Worm (Caenorhabditis elegans) whole organism, L2 larva: ENCODE data around the gene subs-4.

Experiments
- C34F6.9 ChIP-seq: fragments of 150-350 bp; optimal IDR thresholded peaks from 2 replicates; lab custom pipeline; 2014; ENCODE audit warnings: missing biosample characterization, missing genetic modification characterization
- F13H6.1 ChIP-seq: sonication (generic microtip); optimal IDR thresholded peaks from 2 replicates; lab custom pipeline; 2016; ENCODE audit warnings: missing genetic modification characterization, missing compliant biosample characterization
- R02D3.7 ChIP-seq: fragments of 150-350 bp; optimal IDR thresholded peaks from 2 replicates; lab custom pipeline; 2014; ENCODE audit warnings: missing biosample characterization, missing genetic modification characterization
- Y55F3AM.14 ChIP-seq: fragments of 200-800 bp; sonication (Bioruptor generic); optimal IDR thresholded peaks from 2 replicates; lab custom pipeline; 2018; ENCODE audit warnings: mild to moderate bottlenecking, missing genetic modification characterization, missing compliant biosample characterization
- ZK546.5 ChIP-seq: sonication (generic microtip); optimal IDR thresholded peaks from 2 replicates; lab custom pipeline; 2017; ENCODE audit warnings: missing biosample characterization, missing genetic modification characterization
- alr-1 ChIP-seq: fragments of 150-350 bp; optimal IDR thresholded peaks from 2 replicates; lab custom pipeline; 2014; ENCODE audit warnings: missing biosample characterization, missing genetic modification characterization
- aly-2 ChIP-seq: fragments of 150-350 bp; optimal IDR thresholded peaks from 2 replicates; lab custom pipeline; 2014; ENCODE audit warnings: missing biosample characterization, missing genetic modification characterization
- ama-1 ChIP-seq: fragments of 150-350 bp; optimal IDR thresholded peaks from 2 replicates; lab custom pipeline; 2018; ENCODE audit warnings: inconsistent platforms
- blmp-1 ChIP-seq: sonication (generic microtip); optimal IDR thresholded peaks from 2 replicates; lab custom pipeline; 2017; ENCODE audit warnings: missing genetic modification characterization, mild to moderate bottlenecking, missing compliant biosample characterization, antibody characterized with exemption, moderate library complexity; ENCODE audit not compliant: insufficient read depth
- ceh-82 ChIP-seq: fragments of 150-350 bp; optimal IDR thresholded peaks from 2 replicates; lab custom pipeline; 2014; ENCODE audit warnings: missing biosample characterization, missing genetic modification characterization
- dmd-4 ChIP-seq: sonication (generic microtip); optimal IDR thresholded peaks from 2 replicates; lab custom pipeline; 2017; ENCODE audit warnings: missing biosample characterization, missing genetic modification characterization
- egl-27 ChIP-seq: sonication (generic microtip); optimal IDR thresholded peaks from 3 replicates; lab custom pipeline; 2017; ENCODE audit warnings: missing biosample characterization, missing genetic modification reagents, missing genetic modification characterization
- elt-1 ChIP-seq: fragments of 150-350 bp; optimal IDR thresholded peaks from 2 replicates; lab custom pipeline; 2014; ENCODE audit warnings: missing biosample characterization, missing genetic modification characterization
- elt-3 ChIP-seq: sonication (generic microtip); optimal IDR thresholded peaks from 2 replicates; lab custom pipeline; 2017; ENCODE audit warnings: missing biosample characterization, missing genetic modification characterization
- fos-1 ChIP-seq: fragments of 150-350 bp; optimal IDR thresholded peaks from 2 replicates; lab custom pipeline; 2014; ENCODE audit warnings: missing biosample characterization, missing genetic modification characterization
- gmeb-1 ChIP-seq: fragments of 150-350 bp; optimal IDR thresholded peaks from 2 replicates; lab custom pipeline; 2014; ENCODE audit warnings: missing biosample characterization, missing genetic modification characterization
- lin-11 ChIP-seq: fragments of 150-350 bp; sonication (generic microtip); optimal IDR thresholded peaks from 2 replicates; lab custom pipeline; 2014; ENCODE audit warnings: missing biosample characterization, missing genetic modification characterization, inconsistent platforms, mixed read lengths
- lin-39 ChIP-seq: fragments of 150-350 bp; optimal IDR thresholded peaks from 2 replicates; lab custom pipeline; 2014; ENCODE audit warnings: missing biosample characterization, missing genetic modification reagents, missing genetic modification characterization
- lsy-2 ChIP-seq, 2 experiments: fragments of 150-350 bp in 1 of 2; sonication (generic microtip) in 1 of 2; optimal IDR thresholded peaks; 2 replicates each; lab custom pipeline; 2014 to 2017; ENCODE audit warnings: missing biosample characterization in 2 of 2, missing genetic modification characterization in 2 of 2
- mab-5 ChIP-seq: fragments of 150-350 bp; optimal IDR thresholded peaks from 2 replicates; lab custom pipeline; 2014; ENCODE audit warnings: missing biosample characterization, missing genetic modification characterization
- mbf-1 ChIP-seq: sonication (generic microtip); optimal IDR thresholded peaks from 2 replicates; lab custom pipeline; 2017; ENCODE audit warnings: missing biosample characterization, missing genetic modification characterization
- mdl-1 ChIP-seq, 2 experiments: fragments of 150-350 bp in 1 of 2; sonication (generic microtip) in 1 of 2; optimal IDR thresholded peaks; 2 replicates each; lab custom pipeline; 2017; ENCODE audit warnings: missing biosample characterization in 2 of 2, missing genetic modification characterization in 2 of 2
- nhr-10 ChIP-seq: sonication (generic microtip); optimal IDR thresholded peaks from 2 replicates; lab custom pipeline; 2017; ENCODE audit warnings: missing biosample characterization, missing genetic modification characterization
- nhr-11 ChIP-seq: fragments of 150-350 bp; optimal IDR thresholded peaks from 2 replicates; lab custom pipeline; 2014; ENCODE audit warnings: missing biosample characterization, missing genetic modification characterization
- nhr-12 ChIP-seq: fragments of 150-350 bp; optimal IDR thresholded peaks from 2 replicates; lab custom pipeline; 2014; ENCODE audit warnings: missing biosample characterization, missing genetic modification characterization
- nhr-129 ChIP-seq: fragments of 150-350 bp; optimal IDR thresholded peaks from 2 replicates; lab custom pipeline; 2014; ENCODE audit warnings: missing biosample characterization, missing genetic modification characterization
- nhr-21 ChIP-seq: fragments of 150-350 bp; optimal IDR thresholded peaks from 2 replicates; lab custom pipeline; 2014; ENCODE audit warnings: missing biosample characterization, missing genetic modification characterization
- nhr-23 ChIP-seq: fragments of 150-350 bp; optimal IDR thresholded peaks from 2 replicates; lab custom pipeline; 2014; ENCODE audit warnings: missing biosample characterization, missing genetic modification reagents, missing genetic modification characterization
- nhr-237 ChIP-seq: fragments of 150-350 bp; optimal IDR thresholded peaks from 2 replicates; lab custom pipeline; 2014; ENCODE audit warnings: missing biosample characterization, missing genetic modification characterization
- nhr-25 ChIP-seq: fragments of 150-350 bp; sonication (generic microtip); optimal IDR thresholded peaks from 3 replicates; lab custom pipeline; 2014; ENCODE audit warnings: missing biosample characterization, missing genetic modification characterization
- nhr-6 ChIP-seq: fragments of 150-350 bp; optimal IDR thresholded peaks from 2 replicates; lab custom pipeline; 2014; ENCODE audit warnings: missing biosample characterization, missing genetic modification characterization
- nhr-77 ChIP-seq: fragments of 150-350 bp; optimal IDR thresholded peaks from 2 replicates; lab custom pipeline; 2014; ENCODE audit warnings: missing biosample characterization, missing genetic modification characterization
- peb-1 ChIP-seq: fragments of 150-350 bp; optimal IDR thresholded peaks from 2 replicates; lab custom pipeline; 2014; ENCODE audit warnings: missing biosample characterization, missing genetic modification characterization
- sem-4 ChIP-seq: fragments of 150-350 bp; optimal IDR thresholded peaks from 2 replicates; lab custom pipeline; 2014; ENCODE audit warnings: missing biosample characterization, missing genetic modification reagents, missing genetic modification characterization
- skn-1 ChIP-seq: sonication (generic microtip); optimal IDR thresholded peaks from 2 replicates; lab custom pipeline; 2017; ENCODE audit warnings: missing biosample characterization, missing genetic modification characterization
- sma-3 ChIP-seq: sonication (generic microtip); optimal IDR thresholded peaks from 2 replicates; lab custom pipeline; 2016; ENCODE audit warnings: missing genetic modification reagents, missing genetic modification characterization, missing compliant biosample characterization
- sma-9 ChIP-seq, 2 experiments: fragments of 150-350 bp in 1 of 2; sonication (generic microtip) in 1 of 2; optimal IDR thresholded peaks; 2 replicates each; lab custom pipeline; 2014 to 2016; ENCODE audit warnings: missing genetic modification characterization in 2 of 2, mild to moderate bottlenecking in 1 of 2, missing biosample characterization in 1 of 2, missing compliant biosample characterization in 1 of 2, missing genetic modification reagents in 1 of 2, moderate library complexity in 1 of 2
- snpc-4 ChIP-seq: fragments of 150-350 bp; optimal IDR thresholded peaks from 2 replicates; lab custom pipeline; 2014; ENCODE audit warnings: missing biosample characterization, missing genetic modification characterization
- unc-39 ChIP-seq: fragments of 150-350 bp; optimal IDR thresholded peaks from 2 replicates; lab custom pipeline; 2014; ENCODE audit warnings: missing biosample characterization, missing genetic modification characterization
- unc-55 ChIP-seq: fragments of 150-350 bp; sonication (generic microtip); optimal IDR thresholded peaks from 3 replicates; lab custom pipeline; 2014; ENCODE audit warnings: missing biosample characterization, missing genetic modification reagents, missing genetic modification characterization
- unc-62 ChIP-seq: fragments of 150-350 bp; optimal IDR thresholded peaks from 2 replicates; lab custom pipeline; 2014; ENCODE audit warnings: missing biosample characterization, missing genetic modification reagents, missing genetic modification characterization
- zag-1 ChIP-seq: fragments of 150-350 bp; optimal IDR thresholded peaks from 2 replicates; lab custom pipeline; 2014; ENCODE audit warnings: missing biosample characterization, missing genetic modification characterization
- ztf-1 ChIP-seq: fragments of 200-800 bp; sonication (Bioruptor generic); conservative IDR thresholded peaks from 2 replicates; pipeline ENCODE4 v1.3.6; 2022; ENCODE audit warnings: missing genetic modification characterization, missing compliant biosample characterization
- ztf-11 ChIP-seq: sonication (generic microtip); optimal IDR thresholded peaks from 2 replicates; lab custom pipeline; 2017; ENCODE audit warnings: missing biosample characterization, missing genetic modification characterization
- ztf-4 ChIP-seq: fragments of 150-350 bp; optimal IDR thresholded peaks from 2 replicates; lab custom pipeline; 2014; ENCODE audit warnings: missing biosample characterization, missing genetic modification characterization

subs-4 gene

DNA sequence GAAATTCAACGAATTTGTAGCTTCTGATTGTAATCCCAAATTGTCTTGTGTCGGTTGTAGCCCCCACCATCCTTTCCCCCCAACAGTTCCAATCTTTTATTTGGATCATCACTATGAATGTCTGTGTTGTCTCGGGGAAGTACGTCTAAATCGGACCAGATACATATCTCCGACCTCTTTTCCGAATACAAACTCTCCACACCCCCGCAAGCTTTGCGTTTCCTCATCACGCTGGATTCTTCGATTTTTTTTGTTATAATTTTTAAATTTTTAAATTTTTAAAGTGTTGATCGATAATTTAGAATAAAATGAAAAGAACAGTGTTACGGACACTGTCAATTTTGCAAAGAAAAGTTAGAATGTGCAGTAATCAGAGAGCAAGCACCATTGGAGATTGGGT, at the start of gene subs-4:
Gene subs-4, plus strand, starts transcription at position 301 of the 400 bp plus-strand sequence.
- TF ChIP-seq C34F6.9 = no peak
- no peak for TF ChIP-seq gmeb-1 (tag; lab: Kevin White, UChicago)
- TF ChIP-seq nhr-21 = no peak
- no peak for TF ChIP-seq nhr-23 (tag; lab: Kevin White, UChicago)
- TF ChIP-seq R02D3.7 = no peak
- TF ChIP-seq sma-3 = no peak
- TF ChIP-seq ztf-1 (GFP tag; lab: Robert Waterston, UW) = no peak
- no peak for TF ChIP-seq nhr-6 (tag; lab: Kevin White, UChicago)

DNA sequence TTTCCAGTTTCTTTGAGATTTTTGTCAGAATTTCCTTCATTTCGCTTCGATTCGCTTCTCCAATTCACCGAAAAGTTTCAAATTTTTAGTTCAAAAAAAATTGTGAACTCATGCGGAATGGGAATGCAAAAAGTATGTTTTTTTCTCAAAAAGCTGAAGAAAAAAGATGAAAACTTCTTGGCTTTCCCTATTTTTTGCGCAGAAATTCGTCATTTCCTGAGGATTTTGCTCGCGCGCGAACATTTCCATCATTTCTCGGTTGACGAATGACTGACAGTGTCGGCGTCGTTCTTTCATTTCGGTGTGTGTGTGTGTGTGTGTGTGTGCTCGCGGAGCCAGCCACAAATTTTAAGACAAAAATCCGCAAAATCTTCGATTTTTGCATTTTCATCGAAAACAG, 49.7 kb upstream of the subs-4 start:
- TF ChIP-seq sma-9 (GFP tag; optimal IDR thresholded peaks at IDR 0.05; lab: Kevin White, UChicago) = no peak
- TF ChIP-seq sma-9 (tag; optimal IDR thresholded peaks at IDR 0.05; lab: Kevin White, UChicago) = no peak
- TF ChIP-seq unc-55 = peak; percentile 70

DNA sequence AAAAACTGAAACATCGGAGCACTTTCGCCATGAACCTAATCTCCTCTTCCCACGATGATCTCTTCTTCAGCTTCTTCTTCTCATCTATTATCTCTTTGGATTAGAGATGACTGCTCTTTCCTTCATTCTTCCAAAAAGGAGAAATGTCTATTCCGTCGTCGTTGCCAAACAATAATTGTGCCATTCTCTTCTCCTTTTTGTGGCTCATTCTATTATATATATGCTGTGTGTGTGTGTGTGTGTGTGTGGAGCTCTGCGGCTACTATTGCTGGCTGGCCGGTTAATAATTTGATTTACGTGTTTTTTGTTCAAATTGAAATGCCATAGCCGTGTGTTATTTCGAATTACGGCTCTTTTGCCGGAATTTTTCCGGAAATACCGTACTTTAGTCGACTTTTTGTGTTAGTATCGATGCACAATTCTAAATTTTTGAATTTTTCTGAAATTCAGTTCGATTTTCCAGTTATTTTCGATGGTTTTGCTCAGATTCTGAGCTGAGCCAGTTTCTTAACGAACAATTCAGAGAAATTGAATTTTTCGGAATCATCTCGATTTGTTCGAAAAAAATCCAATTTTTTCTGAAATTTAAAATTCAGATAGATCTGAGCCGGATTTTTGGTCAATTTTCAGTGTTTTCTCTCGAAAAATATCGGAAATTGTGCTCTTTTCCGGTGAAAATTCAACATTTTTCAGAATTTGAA, 48.8 kb upstream of the subs-4 start, which contains the start of gene T28D6.5:
Gene T28D6.5, plus strand, starts transcription at position 651 of the 701 bp plus-strand sequence.
- TF ChIP-seq elt-1 (tag; lab: Kevin White, UChicago) (no peak), peb-1 (no peak), sma-3 (no peak), zag-1 (tag; lab: Kevin White, UChicago) (peak; percentile 8), unc-62 (no peak), fos-1 (tag; lab: Kevin White, UChicago) (no peak)

DNA sequence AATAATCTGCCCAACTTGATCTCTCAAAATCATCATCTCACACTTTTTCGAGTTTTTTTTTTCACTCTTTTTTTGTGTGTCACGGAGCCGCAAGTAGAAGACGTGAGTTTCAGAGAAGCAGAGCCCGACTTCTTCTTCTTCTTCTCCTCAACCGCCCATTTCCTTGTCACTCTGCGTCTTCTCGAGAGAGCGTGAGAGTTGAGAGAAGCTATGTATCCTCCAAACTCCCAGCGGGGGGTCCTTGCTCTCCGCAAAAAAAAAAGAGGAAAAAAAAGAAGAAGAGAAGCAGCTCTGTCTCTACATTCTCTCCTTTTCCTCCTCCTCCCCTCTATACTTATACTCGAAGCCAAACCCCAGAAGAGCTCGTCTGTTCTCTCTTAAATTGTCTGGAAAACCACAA, 47.7 kb upstream of the subs-4 start:
- peak; percentile 43 for TF ChIP-seq zag-1 (tag; lab: Kevin White, UChicago)
- no peak for TF ChIP-seq nhr-6 (tag; lab: Kevin White, UChicago)
- no peak for TF ChIP-seq ztf-4 (tag; lab: Kevin White, UChicago)
- TF ChIP-seq nhr-21 = no peak
- TF ChIP-seq alr-1 (tag; lab: Kevin White, UChicago) = no peak
- no peak for TF ChIP-seq ZK546.5 (tag; lab: Kevin White, UChicago)
- no peak for TF ChIP-seq elt-3 (tag; lab: Kevin White, UChicago)
- no peak for TF ChIP-seq Y55F3AM.14 (GFP tag; lab: Kevin White, UChicago)
- no peak for TF ChIP-seq R02D3.7
- TF ChIP-seq lin-39 (tag; lab: Kevin White, UChicago) = no peak
- TF ChIP-seq nhr-129 (tag; lab: Kevin White, UChicago) = peak; percentile 53
- TF ChIP-seq nhr-10 (tag; lab: Kevin White, UChicago) = no peak
- TF ChIP-seq blmp-1 (tag; lab: Kevin White, UChicago) = no peak
- TF ChIP-seq elt-1 (tag; lab: Kevin White, UChicago) = no peak
- no peak for TF ChIP-seq dmd-4
- TF ChIP-seq sma-9 (GFP tag; optimal IDR thresholded peaks at IDR 0.05; lab: Kevin White, UChicago) = no peak
- TF ChIP-seq sma-9 (tag; optimal IDR thresholded peaks at IDR 0.05; lab: Kevin White, UChicago) = no peak
- TF ChIP-seq lin-11 (tag; lab: Kevin White, UChicago) = no peak
- TF ChIP-seq ztf-11 (tag; lab: Kevin White, UChicago) = no peak
- no peak for TF ChIP-seq nhr-12 (tag; lab: Kevin White, UChicago)
- TF ChIP-seq mdl-1 (tag; optimal IDR thresholded peaks at IDR 0.05; lab: Kevin White, UChicago) = peak in 1 of 2 experiments; percentile 6
- TF ChIP-seq mbf-1 (tag; lab: Kevin White, UChicago) = no peak
- TF ChIP-seq unc-39 (tag; lab: Kevin White, UChicago) = no peak
- TF ChIP-seq nhr-237 (tag; lab: Kevin White, UChicago) = no peak
- no peak for TF ChIP-seq ama-1 (lab: Kevin White, UChicago)
- peak in 1 of 2 experiments; percentile 53 for TF ChIP-seq lsy-2 (tag; optimal IDR thresholded peaks at IDR 0.05; lab: Kevin White, UChicago)
- TF ChIP-seq unc-62 = no peak
- TF ChIP-seq gmeb-1 (tag; lab: Kevin White, UChicago) = no peak
- no peak for TF ChIP-seq nhr-25 (tag; lab: Kevin White, UChicago)
- TF ChIP-seq fos-1 (tag; lab: Kevin White, UChicago) = no peak
- TF ChIP-seq snpc-4 = no peak
- no peak for TF ChIP-seq skn-1
- TF ChIP-seq ztf-1 (GFP tag; lab: Robert Waterston, UW) = no peak
- TF ChIP-seq sma-3 = no peak
- peak; percentile 66 for TF ChIP-seq C34F6.9
- no peak for TF ChIP-seq aly-2 (tag; lab: Kevin White, UChicago)
- no peak for TF ChIP-seq mab-5 (tag; lab: Kevin White, UChicago)
- no peak for TF ChIP-seq peb-1
- peak; percentile 75 for TF ChIP-seq unc-55
- TF ChIP-seq sem-4 (tag; lab: Kevin White, UChicago) = peak; percentile 57
- no peak for TF ChIP-seq nhr-23 (tag; lab: Kevin White, UChicago)
- no peak for TF ChIP-seq egl-27 (tag; lab: Kevin White, UChicago)
- TF ChIP-seq ceh-82 (tag; lab: Kevin White, UChicago) = no peak
- no peak for TF ChIP-seq nhr-11 (tag; lab: Kevin White, UChicago)
- TF ChIP-seq F13H6.1 = peak; percentile 23
- TF ChIP-seq nhr-77 (tag; lab: Kevin White, UChicago) = no peak
